Fruit fly (Drosophila melanogaster) whole organism, prepupa: ENCODE measurements around the gene CG13733.

ENCODE experiments used
- Blimp-1 ChIP-seq: fragments of 200-800 bp; sonication (Bioruptor generic); optimal IDR thresholded peaks from 3 replicates; lab custom pipeline; 2017; ENCODE audit warnings: missing biosample characterization, missing genetic modification characterization, mild to moderate bottlenecking, moderate library complexity, missing genetic modification reagents
- CG10631 ChIP-seq: fragments of 200-800 bp; sonication (Bioruptor generic); optimal IDR thresholded peaks from 2 replicates; lab custom pipeline; 2016; ENCODE audit warnings: missing biosample characterization, missing genetic modification characterization
- CG10669 ChIP-seq: fragments of 200-800 bp; sonication (Bioruptor generic); optimal IDR thresholded peaks from 3 replicates; lab custom pipeline; 2018; ENCODE audit warnings: missing biosample characterization, mild to moderate bottlenecking, missing genetic modification characterization, moderate library complexity
- CG11902 ChIP-seq: fragments of 200-800 bp; sonication (Bioruptor generic); optimal IDR thresholded peaks from 3 replicates; lab custom pipeline; 2016; ENCODE audit warnings: missing biosample characterization, missing genetic modification characterization
- CG15336 ChIP-seq: fragments of 200-800 bp; sonication (Bioruptor generic); IDR thresholded peaks from 2 replicates; pipeline ENCODE4 v1.3.6; 2022; ENCODE audit warnings: missing biosample characterization, missing genetic modification characterization
- CG1621 ChIP-seq: fragments of 200-800 bp; sonication (Bioruptor generic); optimal IDR thresholded peaks from 3 replicates; lab custom pipeline; 2018; ENCODE audit warnings: missing biosample characterization, mild to moderate bottlenecking, missing genetic modification characterization
- CG16779 ChIP-seq: fragments of 200-800 bp; sonication (Bioruptor generic); optimal IDR thresholded peaks from 3 replicates; lab custom pipeline; 2017; ENCODE audit warnings: missing biosample characterization, mild to moderate bottlenecking, missing genetic modification characterization
- CG3032 ChIP-seq: fragments of 200-800 bp; optimal IDR thresholded peaks from 2 replicates; lab custom pipeline; 2019; ENCODE audit warnings: missing biosample characterization, mild to moderate bottlenecking, missing genetic modification characterization, moderate library complexity
- CG31627 ChIP-seq: fragments of 200-800 bp; sonication (Bioruptor generic); optimal IDR thresholded peaks from 3 replicates; lab custom pipeline; 2016; ENCODE audit warnings: missing biosample characterization, missing genetic modification characterization
- CG34406 ChIP-seq: fragments of 200-800 bp; sonication (Bioruptor generic); optimal IDR thresholded peaks from 3 replicates; lab custom pipeline; 2016; ENCODE audit warnings: missing biosample characterization, missing genetic modification characterization
- CG4318 ChIP-seq: fragments of 200-800 bp; sonication (Bioruptor generic); optimal IDR thresholded peaks from 3 replicates; lab custom pipeline; 2017; ENCODE audit warnings: missing biosample characterization, mild to moderate bottlenecking, missing genetic modification characterization
- CG6163 ChIP-seq: fragments of 200-800 bp; sonication (Bioruptor generic); IDR thresholded peaks from 3 replicates; pipeline ENCODE4 v1.3.6; 2022; ENCODE audit warnings: missing biosample characterization, missing genetic modification characterization
- CG6792 ChIP-seq: fragments of 200-800 bp; sonication (Bioruptor generic); optimal IDR thresholded peaks from 3 replicates; lab custom pipeline; 2016; ENCODE audit warnings: missing biosample characterization, missing genetic modification characterization
- CG6808 ChIP-seq: fragments of 200-800 bp; sonication (Bioruptor generic); optimal IDR thresholded peaks from 3 replicates; lab custom pipeline; 2017; ENCODE audit warnings: missing biosample characterization, missing genetic modification characterization, mild to moderate bottlenecking, moderate library complexity, missing genetic modification reagents
- CG6854 ChIP-seq: fragments of 200-800 bp; sonication (Bioruptor generic); optimal IDR thresholded peaks from 2 replicates; lab custom pipeline; 2017; ENCODE audit warnings: missing biosample characterization, mild to moderate bottlenecking, missing genetic modification characterization
- CG7368 ChIP-seq: fragments of 200-800 bp; sonication (Bioruptor generic); optimal IDR thresholded peaks from 3 replicates; lab custom pipeline; 2016; ENCODE audit warnings: missing biosample characterization, missing genetic modification characterization
- CG8119 ChIP-seq: fragments of 200-800 bp; sonication (Bioruptor generic); IDR thresholded peaks from 3 replicates; pipeline ENCODE4 v1.3.6; 2022; ENCODE audit warnings: missing biosample characterization, missing genetic modification characterization
- CG8632 ChIP-seq: fragments of 200-800 bp; sonication (Bioruptor generic); optimal IDR thresholded peaks from 3 replicates; lab custom pipeline; 2016; ENCODE audit warnings: missing biosample characterization, missing genetic modification characterization
- CG9139 ChIP-seq: fragments of 200-800 bp; sonication (Bioruptor generic); optimal IDR thresholded peaks from 3 replicates; lab custom pipeline; 2017; ENCODE audit warnings: missing biosample characterization, mild to moderate bottlenecking, missing genetic modification characterization
- Eip75B ChIP-seq: fragments of 200-800 bp; sonication (Bioruptor generic); optimal IDR thresholded peaks from 3 replicates; lab custom pipeline; 2016; ENCODE audit warnings: missing biosample characterization, missing genetic modification characterization
- Eip78C ChIP-seq: fragments of 200-800 bp; sonication (Bioruptor generic); peaks from one replicate; lab custom pipeline; 2016; ENCODE audit warnings: missing biosample characterization, missing genetic modification characterization
- Eip93F ChIP-seq: fragments of 200-800 bp; sonication (Bioruptor generic); optimal IDR thresholded peaks from 2 replicates; lab custom pipeline; 2016; ENCODE audit warnings: missing biosample characterization, mild to moderate bottlenecking, missing genetic modification characterization
- Ets21C ChIP-seq: fragments of 200-800 bp; sonication (Bioruptor generic); optimal IDR thresholded peaks from 3 replicates; lab custom pipeline; 2016; ENCODE audit warnings: missing biosample characterization, missing genetic modification characterization
- Ets96B ChIP-seq: fragments of 200-800 bp; optimal IDR thresholded peaks from 2 replicates; lab custom pipeline; 2019; ENCODE audit warnings: missing biosample characterization, mild to moderate bottlenecking, missing genetic modification characterization, moderate library complexity
- Hr38 ChIP-seq: sonication (Bioruptor generic); optimal IDR thresholded peaks from 2 replicates; lab custom pipeline; 2016; ENCODE audit warnings: missing biosample characterization, missing genetic modification characterization
- Hr4 ChIP-seq: fragments of 200-800 bp; sonication (Bioruptor generic); optimal IDR thresholded peaks from 3 replicates; lab custom pipeline; 2016; ENCODE audit warnings: missing biosample characterization, missing genetic modification characterization
- Met ChIP-seq: fragments of 200-800 bp; sonication (Bioruptor generic); optimal IDR thresholded peaks from 3 replicates; lab custom pipeline; 2016; ENCODE audit warnings: missing biosample characterization, missing genetic modification characterization
- OdsH ChIP-seq: fragments of 200-800 bp; sonication (Bioruptor generic); optimal IDR thresholded peaks from 3 replicates; lab custom pipeline; 2016; ENCODE audit warnings: missing biosample characterization, missing genetic modification characterization
- Sox102F ChIP-seq: fragments of 200-800 bp; sonication (Bioruptor generic); optimal IDR thresholded peaks from 2 replicates; lab custom pipeline; 2016; ENCODE audit warnings: missing biosample characterization, mild to moderate bottlenecking, missing genetic modification characterization
- Sox14 ChIP-seq: fragments of 200-800 bp; sonication (Bioruptor generic); optimal IDR thresholded peaks from 3 replicates; lab custom pipeline; 2016; ENCODE audit warnings: missing biosample characterization, missing genetic modification characterization
- Sox15 ChIP-seq: fragments of 200-800 bp; sonication (Bioruptor generic); optimal IDR thresholded peaks from 3 replicates; lab custom pipeline; 2016; ENCODE audit warnings: missing biosample characterization, missing genetic modification characterization
- achi ChIP-seq: fragments of 200-800 bp; sonication (Bioruptor generic); optimal IDR thresholded peaks from 3 replicates; lab custom pipeline; 2016; ENCODE audit warnings: missing biosample characterization, missing genetic modification characterization
- dac ChIP-seq: fragments of 200-800 bp; sonication (Bioruptor generic); optimal IDR thresholded peaks from 2 replicates; lab custom pipeline; 2017; ENCODE audit warnings: missing biosample characterization, mild to moderate bottlenecking, missing genetic modification characterization
- dsx ChIP-seq: fragments of 200-800 bp; optimal IDR thresholded peaks from 3 replicates; lab custom pipeline; 2019; ENCODE audit warnings: missing biosample characterization, mild to moderate bottlenecking, missing genetic modification characterization, moderate library complexity; ENCODE audit not compliant: poor library complexity, severe bottlenecking
- eg ChIP-seq: fragments of 200-800 bp; sonication (Bioruptor generic); IDR thresholded peaks from 3 replicates; pipeline ENCODE4 v1.3.6; 2022; ENCODE audit warnings: missing biosample characterization, missing genetic modification characterization
- fd59A ChIP-seq: fragments of 200-800 bp; sonication (Bioruptor generic); optimal IDR thresholded peaks from 2 replicates; lab custom pipeline; 2017; ENCODE audit warnings: missing biosample characterization, mild to moderate bottlenecking, missing genetic modification characterization, missing genetic modification reagents
- fd85E ChIP-seq: fragments of 200-800 bp; sonication (Bioruptor generic); optimal IDR thresholded peaks from 3 replicates; lab custom pipeline; 2016; ENCODE audit warnings: missing biosample characterization, missing genetic modification characterization
- fkh ChIP-seq: fragments of 200-800 bp; sonication (Bioruptor generic); optimal IDR thresholded peaks from 3 replicates; lab custom pipeline; 2017; ENCODE audit warnings: missing biosample characterization, mild to moderate bottlenecking, missing genetic modification characterization, moderate library complexity
- lz ChIP-seq: fragments of 200-800 bp; sonication (Bioruptor generic); optimal IDR thresholded peaks from 3 replicates; lab custom pipeline; 2016; ENCODE audit warnings: missing biosample characterization, missing genetic modification characterization
- pdm3 ChIP-seq: fragments of 200-800 bp; sonication (Bioruptor generic); optimal IDR thresholded peaks from 3 replicates; lab custom pipeline; 2016; ENCODE audit warnings: missing biosample characterization, missing genetic modification characterization
- salr ChIP-seq, 2 experiments: fragments of 200-800 bp; sonication (Bioruptor generic); optimal IDR thresholded peaks; 3 replicates each; lab custom pipeline; 2016 to 2018; ENCODE audit warnings: missing biosample characterization in 2 of 2, missing genetic modification characterization in 2 of 2, mild to moderate bottlenecking in 1 of 2
- spab ChIP-seq: fragments of 200-800 bp; sonication (Bioruptor generic); optimal IDR thresholded peaks from 2 replicates; lab custom pipeline; 2017; ENCODE audit warnings: missing biosample characterization, mild to moderate bottlenecking, missing genetic modification characterization, missing genetic modification reagents
- ss ChIP-seq, 2 experiments: fragments of 200-800 bp; sonication (Bioruptor generic); optimal IDR thresholded peaks; 2 replicates in 1 of 2; 3 replicates in 1 of 2; lab custom pipeline; 2017 to 2018; ENCODE audit warnings: mild to moderate bottlenecking in 2 of 2, missing biosample characterization in 2 of 2, missing genetic modification characterization in 2 of 2, moderate library complexity in 1 of 2
- svp ChIP-seq: fragments of 200-800 bp; sonication (Bioruptor generic); peaks from one replicate; lab custom pipeline; 2016; ENCODE audit warnings: missing biosample characterization, missing genetic modification characterization
- topi ChIP-seq: fragments of 200-800 bp; sonication (Bioruptor generic); optimal IDR thresholded peaks from 3 replicates; lab custom pipeline; 2016; ENCODE audit warnings: missing biosample characterization, missing genetic modification characterization
- vri ChIP-seq: fragments of 200-800 bp; sonication (Bioruptor generic); optimal IDR thresholded peaks from 3 replicates; lab custom pipeline; 2016; ENCODE audit warnings: missing biosample characterization, mild to moderate bottlenecking, missing genetic modification characterization

The CG13733 gene

DNA sequence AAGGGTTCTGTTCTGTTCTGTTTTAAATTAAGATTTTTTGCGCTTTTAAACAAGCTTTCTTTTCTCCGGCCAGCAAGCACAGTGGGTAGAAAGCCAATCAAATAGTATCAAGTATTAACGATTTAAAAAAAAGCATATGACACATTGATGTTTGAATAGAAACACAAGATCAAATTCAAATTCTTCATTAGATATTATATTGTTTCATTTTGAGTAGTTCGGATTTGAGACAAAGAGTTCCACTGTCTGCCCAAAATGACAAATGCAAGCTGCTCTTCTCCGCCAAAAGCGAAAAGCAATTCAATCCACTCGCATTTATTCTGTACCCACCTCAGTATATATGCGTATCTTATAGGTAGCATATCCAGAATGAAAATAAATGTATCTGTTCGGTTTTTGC, 23.5 kb upstream of the CG13733 start (continued):
- peak; percentile 1 for TF ChIP-seq CG6808
- TF ChIP-seq CG10631 (GFP tag; lab: Kevin White, UChicago), result peak; percentile 58
- peak; percentile 80 for TF ChIP-seq Eip75B
- peak; percentile 80 for TF ChIP-seq Sox14
- no peak for TF ChIP-seq CG3032 (tag; lab: Kevin White, UChicago)
- peak; percentile 69 for TF ChIP-seq CG34406 (GFP tag; lab: Kevin White, UChicago)
- TF ChIP-seq svp (GFP tag; lab: Kevin White, UChicago), result peak; percentile 94
- no peak for TF ChIP-seq fd59A (GFP tag; lab: Kevin White, UChicago)
- peak; percentile 46 for TF ChIP-seq OdsH (GFP tag; lab: Kevin White, UChicago)
- peak; percentile 29 for TF ChIP-seq CG7368 (GFP tag; lab: Kevin White, UChicago)
- TF ChIP-seq ss (GFP tag; optimal IDR thresholded peaks at IDR 0.05; lab: Kevin White, UChicago), result no peak
- peak; percentile 88 for TF ChIP-seq lz
- peak; percentile 65 for TF ChIP-seq CG6792 (GFP tag; lab: Kevin White, UChicago)
- peak; percentile 71 for TF ChIP-seq CG15336 (GFP tag; lab: Robert Waterston, UW)
- TF ChIP-seq CG6163 (GFP tag; lab: Robert Waterston, UW), result peak; percentile 76
- peak; percentile 65 for TF ChIP-seq CG8632 (GFP tag; lab: Kevin White, UChicago)
- TF ChIP-seq Hr38 (GFP tag; lab: Kevin White, UChicago), result no peak
- TF ChIP-seq dsx (GFP tag; lab: Kevin White, UChicago), result no peak
- TF ChIP-seq eg (GFP tag; lab: Robert Waterston, UW), result peak; percentile 65
- peak; percentile 76 for TF ChIP-seq vri (GFP tag; lab: Kevin White, UChicago)
- peak; percentile 55 for TF ChIP-seq Eip93F (GFP tag; lab: Kevin White, UChicago)
- TF ChIP-seq pdm3, result peak; percentile 68
- peak; percentile 91 for TF ChIP-seq Sox102F
- TF ChIP-seq CG11902 (GFP tag; lab: Kevin White, UChicago), result peak; percentile 51
- no peak for TF ChIP-seq CG1621
- no peak for TF ChIP-seq spab
- no peak for TF ChIP-seq fd85E (GFP tag; lab: Kevin White, UChicago)
- peak; percentile 80 for TF ChIP-seq Ets21C (GFP tag; lab: Kevin White, UChicago)
- TF ChIP-seq dac (GFP tag; lab: Kevin White, UChicago), result no peak
- TF ChIP-seq salr (GFP tag; optimal IDR thresholded peaks at IDR 0.05; lab: Kevin White, UChicago), result peak in 1 of 2 experiments; percentile 13
- TF ChIP-seq CG31627 (GFP tag; lab: Kevin White, UChicago), result peak; percentile 89
- TF ChIP-seq Met (GFP tag; lab: Kevin White, UChicago), result peak; percentile 90
- peak; percentile 37 for TF ChIP-seq CG10669 (GFP tag; lab: Kevin White, UChicago)
- TF ChIP-seq Hr4 (GFP tag; lab: Kevin White, UChicago), result peak; percentile 28
- peak; percentile 10 for TF ChIP-seq CG6854
- TF ChIP-seq, all 60 proteins: peak for 43

DNA sequence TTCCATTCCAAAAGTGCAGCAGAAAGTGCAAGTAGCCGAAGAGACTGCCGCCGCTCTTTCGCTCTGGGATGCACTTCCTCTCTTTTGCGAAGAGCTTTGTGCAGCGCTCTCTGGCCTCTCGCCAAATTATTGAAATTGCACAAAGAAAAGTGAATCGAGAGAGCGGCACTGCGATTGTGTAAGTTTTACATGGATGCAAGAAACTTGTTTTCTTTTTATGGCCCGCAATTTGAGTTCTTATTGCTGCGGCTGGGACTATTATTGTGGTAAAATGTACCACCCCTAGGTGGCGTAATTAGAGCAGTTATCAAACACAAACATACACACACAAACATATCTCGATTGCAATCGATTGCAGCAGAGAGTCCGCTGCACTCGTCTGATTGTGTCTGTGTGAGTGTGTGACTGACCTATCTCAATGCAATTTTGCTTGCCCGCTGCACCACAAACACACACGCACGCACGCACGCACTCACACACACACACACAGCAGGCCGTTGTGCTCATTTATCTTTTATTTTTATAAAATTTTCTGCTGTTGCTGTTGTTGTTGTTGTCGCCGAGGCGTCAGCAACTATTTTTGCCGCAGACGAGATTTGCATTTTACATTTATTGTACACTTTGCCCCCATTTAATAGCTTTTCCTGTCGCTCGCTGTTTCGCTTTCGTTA, 21.7 kb upstream of the CG13733 start:
- peak; percentile 77 for TF ChIP-seq Eip78C (GFP tag; lab: Kevin White, UChicago)
- TF ChIP-seq CG6808, result peak; percentile 48
- TF ChIP-seq Hr38 (GFP tag; lab: Kevin White, UChicago), result no peak
- no peak for TF ChIP-seq CG4318 (GFP tag; lab: Kevin White, UChicago)
- peak; percentile 39 for TF ChIP-seq dsx (GFP tag; lab: Kevin White, UChicago)
- TF ChIP-seq fd59A (GFP tag; lab: Kevin White, UChicago), result no peak
- TF ChIP-seq lz, result no peak
- no peak for TF ChIP-seq CG9139 (GFP tag; lab: Kevin White, UChicago)
- no peak for TF ChIP-seq fd85E (GFP tag; lab: Kevin White, UChicago)
- TF ChIP-seq CG1621, result peak; percentile 47
- TF ChIP-seq Blimp-1, result peak; percentile 84
- no peak for TF ChIP-seq achi (GFP tag; lab: Kevin White, UChicago)
- TF ChIP-seq CG6163 (GFP tag; lab: Robert Waterston, UW), result peak; percentile 61; the same call in 2 of the 3 replicates
- no peak for TF ChIP-seq Sox15 (GFP tag; lab: Kevin White, UChicago)
- peak; percentile 36; the same call in 1 of the 3 replicates for TF ChIP-seq CG8119 (GFP tag; lab: Robert Waterston, UW)
- TF ChIP-seq spab, result no peak
- peak; percentile 69; the same call in 2 of the 3 replicates for TF ChIP-seq eg (GFP tag; lab: Robert Waterston, UW)
- no peak for TF ChIP-seq Ets96B (tag; lab: Kevin White, UChicago)
- no peak for TF ChIP-seq Met (GFP tag; lab: Kevin White, UChicago)
- TF ChIP-seq Sox102F, result no peak
- peak; percentile 2 for TF ChIP-seq pdm3
- TF ChIP-seq CG10669 (GFP tag; lab: Kevin White, UChicago), result no peak
- peak; percentile 18 for TF ChIP-seq Eip75B
- TF ChIP-seq fkh (GFP tag; lab: Kevin White, UChicago), result no peak
- TF ChIP-seq ss (GFP tag; optimal IDR thresholded peaks at IDR 0.05; lab: Kevin White, UChicago), result peak; percentile 67 to 84
- TF ChIP-seq Ets21C (GFP tag; lab: Kevin White, UChicago), result no peak
- TF ChIP-seq CG16779 (tag; lab: Kevin White, UChicago), result peak; percentile 7
- no peak for TF ChIP-seq dac (GFP tag; lab: Kevin White, UChicago)
- TF ChIP-seq topi (GFP tag; lab: Kevin White, UChicago), result no peak
- no peak for TF ChIP-seq OdsH (GFP tag; lab: Kevin White, UChicago)
- no peak for TF ChIP-seq CG6854
